Fruit fly (Drosophila melanogaster) whole organism, embryonic: Measurements from ENCODE around the gene CG34435.

Source experiments
- ATbp ChIP-seq: fragments of 200-800 bp; sonication (Bioruptor generic); optimal IDR thresholded peaks from 2 replicates; lab custom pipeline; 2017; ENCODE audit warnings: missing biosample characterization, mild to moderate bottlenecking, missing genetic modification characterization, missing genetic modification reagents
- Antp ChIP-seq: fragments of 200-800 bp; sonication (Bioruptor generic); optimal IDR thresholded peaks from 3 replicates; lab custom pipeline; 2016; ENCODE audit warnings: missing biosample characterization, missing genetic modification characterization
- Awh ChIP-seq: fragments of 200-800 bp; sonication (Bioruptor generic); IDR thresholded peaks from 2 replicates; pipeline ENCODE4, ENCODE4 v1.3.6; 2022; ENCODE audit warnings: missing biosample characterization, missing genetic modification characterization
- CG1024 ChIP-seq: fragments of 200-800 bp; sonication (Bioruptor generic); IDR thresholded peaks from 2 replicates; pipeline ENCODE4 v1.3.6; 2022; ENCODE audit warnings: missing biosample characterization, missing genetic modification characterization
- CG11093 ChIP-seq: fragments of 200-800 bp; sonication (Bioruptor generic); IDR thresholded peaks from 3 replicates; pipeline ENCODE4 v1.3.6; 2022; ENCODE audit warnings: missing biosample characterization, missing genetic modification characterization
- CG12236 ChIP-seq: fragments of 200-800 bp; sonication (Bioruptor generic); optimal IDR thresholded peaks from 2 replicates; lab custom pipeline; 2016; ENCODE audit warnings: missing biosample characterization, missing genetic modification characterization
- CG13287 ChIP-seq: fragments of 200-800 bp; sonication (Bioruptor generic); IDR thresholded peaks from 2 replicates; pipeline ENCODE4 v1.3.6; 2022; ENCODE audit warnings: missing biosample characterization, missing genetic modification characterization; ENCODE audit not compliant: partially characterized antibody
- CG14050 ChIP-seq: fragments of 200-800 bp; sonication (Bioruptor generic); IDR thresholded peaks from 3 replicates; pipeline ENCODE4 v1.3.6; 2022; ENCODE audit warnings: missing biosample characterization, missing genetic modification characterization
- CG16863 ChIP-seq: fragments of 200-800 bp; sonication (Bioruptor generic); optimal IDR thresholded peaks from 3 replicates; lab custom pipeline; 2016; ENCODE audit warnings: missing biosample characterization, missing genetic modification characterization
- CG17361 ChIP-seq: fragments of 200-800 bp; sonication (Bioruptor generic); IDR thresholded peaks from 3 replicates; pipeline ENCODE4 v1.3.6; 2022; ENCODE audit warnings: missing biosample characterization, missing genetic modification characterization
- CG2129 ChIP-seq: fragments of 200-800 bp; sonication (Bioruptor generic); IDR thresholded peaks from 2 replicates; pipeline ENCODE4 v1.3.6; 2022; ENCODE audit warnings: missing biosample characterization, missing genetic modification characterization; ENCODE audit not compliant: partially characterized antibody
- CG34224 ChIP-seq: fragments of 200-800 bp; sonication (Bioruptor generic); IDR thresholded peaks from 3 replicates; pipeline ENCODE4 v1.3.6; 2022; ENCODE audit warnings: missing biosample characterization, missing genetic modification characterization; ENCODE audit not compliant: partially characterized antibody
- CG4730 ChIP-seq: fragments of 200-800 bp; sonication (Bioruptor generic); IDR thresholded peaks from 2 replicates; pipeline ENCODE4 v1.3.6; 2022; ENCODE audit warnings: missing biosample characterization, missing genetic modification characterization
- CG4820 ChIP-seq: fragments of 200-800 bp; sonication (Bioruptor generic); optimal IDR thresholded peaks from 3 replicates; lab custom pipeline; 2016; ENCODE audit warnings: missing biosample characterization, missing genetic modification characterization
- CG5953 ChIP-seq: fragments of 200-800 bp; sonication (Bioruptor generic); IDR thresholded peaks from 2 replicates; pipeline ENCODE4 v1.3.6; 2022; ENCODE audit warnings: missing biosample characterization, missing genetic modification characterization
- CG6254 ChIP-seq: fragments of 200-800 bp; sonication (Bioruptor generic); optimal IDR thresholded peaks from 3 replicates; lab custom pipeline; 2017; ENCODE audit warnings: mild to moderate bottlenecking, missing biosample characterization, missing genetic modification reagents, missing genetic modification characterization
- CG6813 ChIP-seq: fragments of 200-800 bp; sonication (Bioruptor generic); optimal IDR thresholded peaks from 2 replicates; lab custom pipeline; 2017; ENCODE audit warnings: missing biosample characterization, missing genetic modification characterization, mild to moderate bottlenecking, moderate library complexity, missing genetic modification reagents
- CG8089 ChIP-seq: fragments of 200-800 bp; sonication (Bioruptor generic); optimal IDR thresholded peaks from 3 replicates; lab custom pipeline; 2016; ENCODE audit warnings: missing biosample characterization, missing genetic modification characterization
- CG9932 ChIP-seq: fragments of 200-800 bp; sonication (Bioruptor generic); IDR thresholded peaks from 2 replicates; pipeline ENCODE4 v1.3.6; 2022; ENCODE audit warnings: missing biosample characterization, missing genetic modification characterization
- Dbx ChIP-seq: fragments of 200-800 bp; sonication (Bioruptor generic); IDR thresholded peaks from 3 replicates; pipeline ENCODE4 v1.3.6; 2022; ENCODE audit warnings: missing biosample characterization, missing genetic modification characterization
- Dip3 ChIP-seq: fragments of 200-800 bp; sonication (Bioruptor generic); optimal IDR thresholded peaks from 3 replicates; lab custom pipeline; 2016; ENCODE audit warnings: missing biosample characterization, missing genetic modification characterization
- Dll ChIP-seq: fragments of 200-800 bp; sonication (Bioruptor generic); IDR thresholded peaks from 4 replicates; pipeline ENCODE4 v1.3.6; 2022; ENCODE audit warnings: missing biosample characterization, missing genetic modification characterization; ENCODE audit not compliant: partially characterized antibody
- E2f1 ChIP-seq: fragments of 200-800 bp; sonication (Bioruptor generic); IDR thresholded peaks from 2 replicates; pipeline ENCODE4 v1.3.6; 2022; ENCODE audit warnings: missing biosample characterization, missing genetic modification characterization
- GATAe ChIP-seq: fragments of 200-800 bp; sonication (Bioruptor generic); conservative IDR thresholded peaks from 2 replicates; pipeline ENCODE4 v1.3.6; 2022; ENCODE audit warnings: missing biosample characterization, missing genetic modification characterization
- HLH54F ChIP-seq: fragments of 200-800 bp; sonication (Bioruptor generic); optimal IDR thresholded peaks from 3 replicates; lab custom pipeline; 2016; ENCODE audit warnings: missing biosample characterization, missing genetic modification characterization
- Hsf ChIP-seq: fragments of 200-800 bp; sonication (Bioruptor generic); optimal IDR thresholded peaks from 3 replicates; lab custom pipeline; 2016; ENCODE audit warnings: missing biosample characterization, missing genetic modification characterization
- Kr ChIP-seq: fragments of 200-800 bp; sonication (Bioruptor generic); optimal IDR thresholded peaks from 2 replicates; lab custom pipeline; 2017; ENCODE audit warnings: missing biosample characterization, mild to moderate bottlenecking, missing genetic modification characterization
- MTF-1 ChIP-seq: fragments of 200-800 bp; sonication (Bioruptor generic); optimal IDR thresholded peaks from 2 replicates; lab custom pipeline; 2018; ENCODE audit warnings: missing biosample characterization, mild to moderate bottlenecking, missing genetic modification characterization, borderline replicate concordance
- Mrtf ChIP-seq: fragments of 200-800 bp; sonication (Bioruptor generic); IDR thresholded peaks from 3 replicates; pipeline ENCODE4 v1.3.6; 2022; ENCODE audit warnings: missing biosample characterization, missing genetic modification characterization
- Spps ChIP-seq: fragments of 200-800 bp; sonication (Bioruptor generic); optimal IDR thresholded peaks from 2 replicates; lab custom pipeline; 2018; ENCODE audit warnings: missing biosample characterization, mild to moderate bottlenecking, missing genetic modification characterization
- ac ChIP-seq: fragments of 200-800 bp; sonication (Bioruptor generic); optimal IDR thresholded peaks from 3 replicates; lab custom pipeline; 2017; ENCODE audit warnings: missing biosample characterization, mild to moderate bottlenecking, missing genetic modification characterization
- cad ChIP-seq: fragments of >200 bp; optimal IDR thresholded peaks from 2 replicates; lab custom pipeline; 2017; ENCODE audit warnings: missing biosample characterization, missing genetic modification characterization
- cas ChIP-seq: fragments of 200-800 bp; sonication (Bioruptor generic); IDR thresholded peaks from 2 replicates; pipeline ENCODE4 v1.3.6; 2022; ENCODE audit warnings: missing biosample characterization, missing genetic modification characterization
- crc ChIP-seq: fragments of 200-800 bp; sonication (Bioruptor generic); optimal IDR thresholded peaks from 2 replicates; lab custom pipeline; 2016; ENCODE audit warnings: missing biosample characterization, missing genetic modification characterization
- da ChIP-seq: fragments of 200-800 bp; sonication (Bioruptor generic); optimal IDR thresholded peaks from 2 replicates; lab custom pipeline; 2016; ENCODE audit warnings: missing biosample characterization, missing genetic modification characterization
- dmrt99B ChIP-seq: fragments of 200-800 bp; sonication (Bioruptor generic); optimal IDR thresholded peaks from 2 replicates; lab custom pipeline; 2018; ENCODE audit warnings: missing biosample characterization, mild to moderate bottlenecking, missing genetic modification characterization, moderate library complexity
- fru ChIP-seq: fragments of >200 bp; optimal IDR thresholded peaks from 2 replicates; lab custom pipeline; 2017
- gsb ChIP-seq: fragments of 200-800 bp; sonication (Bioruptor generic); IDR thresholded peaks from 2 replicates; pipeline ENCODE4 v1.3.6; 2022; ENCODE audit warnings: missing biosample characterization, missing genetic modification characterization
- inv ChIP-seq: fragments of 200-800 bp; sonication (Bioruptor generic); IDR thresholded peaks from 2 replicates; pipeline ENCODE4 v1.3.6; 2022; ENCODE audit warnings: missing biosample characterization, missing genetic modification characterization; ENCODE audit not compliant: partially characterized antibody
- knrl ChIP-seq: fragments of 200-800 bp; sonication (Bioruptor generic); IDR thresholded peaks from 3 replicates; pipeline ENCODE4 v1.3.6; 2022; ENCODE audit warnings: missing biosample characterization, missing genetic modification characterization; ENCODE audit not compliant: partially characterized antibody
- luna ChIP-seq: fragments of 200-800 bp; sonication (Bioruptor generic); optimal IDR thresholded peaks from 2 replicates; lab custom pipeline; 2016; ENCODE audit warnings: missing biosample characterization, missing genetic modification characterization
- pita ChIP-seq: fragments of 200-800 bp; sonication (Bioruptor generic); optimal IDR thresholded peaks from 2 replicates; lab custom pipeline; 2017; ENCODE audit warnings: missing biosample characterization, mild to moderate bottlenecking, missing genetic modification characterization
- prd ChIP-seq, 3 experiments: fragments of >200 bp in 2 of 3; fragments of 200-800 bp in 1 of 3; sonication (Bioruptor generic) in 1 of 3; optimal IDR thresholded peaks in 2 of 3; IDR thresholded peaks in 1 of 3; 2 replicates in 2 of 3; 3 replicates in 1 of 3; pipeline versions ENCODE4 v1.3.6 to Lab custom; 2017 to 2022; ENCODE audit warnings: missing biosample characterization in 1 of 3, missing genetic modification characterization in 1 of 3
- pzg ChIP-seq: fragments of 200-800 bp; sonication (Bioruptor generic); optimal IDR thresholded peaks from 3 replicates; lab custom pipeline; 2018; ENCODE audit warnings: missing biosample characterization, mild to moderate bottlenecking, missing genetic modification characterization, moderate library complexity
- row ChIP-seq: fragments of 200-800 bp; sonication (Bioruptor generic); IDR thresholded peaks from 3 replicates; pipeline ENCODE4 v1.3.6; 2022; ENCODE audit warnings: missing biosample characterization, missing genetic modification characterization
- sna ChIP-seq: fragments of 200-800 bp; sonication (Bioruptor generic); IDR thresholded peaks from 2 replicates; pipeline ENCODE4 v1.3.6; 2022; ENCODE audit warnings: missing biosample characterization, missing genetic modification characterization; ENCODE audit not compliant: partially characterized antibody
- tup ChIP-seq: fragments of 200-800 bp; sonication (Bioruptor generic); optimal IDR thresholded peaks from 2 replicates; lab custom pipeline; 2016; ENCODE audit warnings: missing biosample characterization, mild to moderate bottlenecking, missing genetic modification characterization, moderate library complexity
- vnd ChIP-seq: fragments of 200-800 bp; sonication (Bioruptor generic); IDR thresholded peaks from 3 replicates; pipeline ENCODE4 v1.3.6; 2022; ENCODE audit warnings: missing biosample characterization, missing genetic modification characterization; ENCODE audit not compliant: partially characterized antibody
- zen2 ChIP-seq: fragments of 200-800 bp; sonication (Bioruptor generic); IDR thresholded peaks from 3 replicates; pipeline ENCODE4 v1.3.6; 2022; ENCODE audit warnings: missing biosample characterization, missing genetic modification characterization; ENCODE audit not compliant: partially characterized antibody

The CG34435 gene

dm6 chrX:5621893-5622803, 7.9 kb upstream of the CG34435 start, which contains the start of the genes Mlc-c and Pop1 (continued):
- TF ChIP-seq CG13287 (GFP tag; lab: Robert Waterston, UW): peak; percentile 90
- no peak for TF ChIP-seq gsb
- TF ChIP-seq CG34224 (GFP tag; lab: Robert Waterston, UW): peak; percentile 87
- TF ChIP-seq CG6813 (GFP tag; lab: Kevin White, UChicago): no peak
- peak; percentile 82 for TF ChIP-seq zen2 (GFP tag; lab: Robert Waterston, UW)
- no peak for TF ChIP-seq MTF-1 (GFP tag; lab: Kevin White, UChicago)
- TF ChIP-seq Dip3 (GFP tag; lab: Kevin White, UChicago): no peak
- TF ChIP-seq CG11093: no peak
- TF ChIP-seq Kr (GFP tag; lab: Kevin White, UChicago): no peak
- no peak for TF ChIP-seq CG8089 (GFP tag; lab: Kevin White, UChicago)
- no peak for TF ChIP-seq cas
- no peak for TF ChIP-seq tup (GFP tag; lab: Kevin White, UChicago)
- TF ChIP-seq ATbp (GFP tag; lab: Kevin White, UChicago): no peak
- TF ChIP-seq Dbx (GFP tag; lab: Robert Waterston, UW): peak; percentile 49; the same call in 1 of the 3 replicates
- TF ChIP-seq CG14050 (GFP tag; lab: Robert Waterston, UW): no peak
- no peak for TF ChIP-seq cad (GFP tag; lab: Kevin White, UChicago)
- peak; percentile 84 for TF ChIP-seq Dll
- TF ChIP-seq da (GFP tag; lab: Kevin White, UChicago): no peak
- TF ChIP-seq CG5953 (GFP tag; lab: Robert Waterston, UW): no peak
- no peak for TF ChIP-seq prd (optimal IDR thresholded peaks at IDR 0.05; lab: Kevin White, UChicago)
- no peak for TF ChIP-seq prd (GFP tag; IDR thresholded peaks at IDR 0.05; lab: Robert Waterston, UW)
- TF ChIP-seq CG9932 (GFP tag; lab: Robert Waterston, UW): peak; percentile 59; the same call in 1 of the 2 replicates
- TF ChIP-seq Awh (GFP tag; lab: Robert Waterston, UW): no peak
- TF ChIP-seq sna (GFP tag; lab: Robert Waterston, UW): peak; percentile 82
- TF ChIP-seq pita (GFP tag; lab: Kevin White, UChicago): no peak
- TF ChIP-seq fru (lab: Kevin White, UChicago): no peak
- peak; percentile 87 for TF ChIP-seq knrl (GFP tag; lab: Robert Waterston, UW)
- TF ChIP-seq HLH54F: no peak
- TF ChIP-seq CG4820: no peak
- peak; percentile 89 for TF ChIP-seq inv (GFP tag; lab: Robert Waterston, UW)
- no peak for TF ChIP-seq E2f1 (GFP tag; lab: Robert Waterston, UW)
- no peak for TF ChIP-seq Spps (tag; lab: Kevin White, UChicago)
- TF ChIP-seq vnd (GFP tag; lab: Robert Waterston, UW): peak; percentile 88

DNA sequence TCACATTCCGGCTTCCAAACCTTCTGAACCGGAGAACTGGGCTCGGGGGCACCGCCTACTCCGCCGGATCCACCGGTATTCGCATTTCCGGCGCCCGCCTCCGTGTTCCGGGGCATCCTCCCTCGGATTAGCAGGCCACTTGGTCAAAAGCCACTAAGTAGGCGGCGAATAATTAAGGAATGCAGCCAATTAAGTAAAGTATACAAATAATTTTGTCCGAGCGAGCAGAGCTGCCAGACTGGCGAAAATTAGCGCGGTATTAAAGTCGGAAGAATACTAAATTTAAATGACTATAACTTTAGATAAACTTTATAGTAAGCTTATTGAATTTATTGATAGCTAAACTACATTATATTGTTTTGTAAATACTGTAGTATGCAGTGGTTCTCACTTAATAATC, 4.3 kb upstream of the CG34435 start, which contains the start of gene RhoGAP5A:
Gene RhoGAP5A (minus strand): TSS at position 245 of the 400 bp plus-strand sequence.
- TF ChIP-seq CG2129 (no peak), CG1024 (GFP tag; lab: Robert Waterston, UW) (no peak), GATAe (no peak), luna (no peak), crc (no peak), Hsf (GFP tag; lab: Kevin White, UChicago) (no peak), dmrt99B (no peak), Mrtf (GFP tag; lab: Robert Waterston, UW) (no peak), CG11093 (no peak), CG6254 (GFP tag; lab: Kevin White, UChicago) (no peak), pzg (GFP tag; lab: Kevin White, UChicago) (peak; percentile 10), CG16863 (GFP tag; lab: Kevin White, UChicago) (no peak), row (GFP tag; lab: Robert Waterston, UW) (peak; percentile 12; the same call in 1 of the 3 replicates), CG4730 (GFP tag; lab: Robert Waterston, UW) (no peak), ac (GFP tag; lab: Kevin White, UChicago) (no peak), CG17361 (no peak), Antp (GFP tag; lab: Kevin White, UChicago) (no peak), CG12236 (no peak)
